Fruit fly (Drosophila melanogaster) whole organism, wandering third instar larva: ENCODE measurements around the gene Eig71Eb.

ENCODE experiments used
- CG32264 ChIP-seq: fragments of 200-800 bp; sonication (Bioruptor generic); optimal IDR thresholded peaks from 2 replicates; lab custom pipeline; 2016; ENCODE audit warnings: missing biosample characterization, missing genetic modification characterization
- Hnf4 ChIP-seq: fragments of 200-800 bp; sonication (Bioruptor generic); optimal IDR thresholded peaks from 2 replicates; lab custom pipeline; 2016; ENCODE audit warnings: missing biosample characterization, mild to moderate bottlenecking, missing genetic modification characterization
- Myc ChIP-seq: fragments of >200 bp; optimal IDR thresholded peaks from 2 replicates; lab custom pipeline; 2017
- br ChIP-seq: fragments of 200-800 bp; sonication (Bioruptor generic); optimal IDR thresholded peaks from 2 replicates; lab custom pipeline; 2016; ENCODE audit warnings: missing biosample characterization, missing genetic modification characterization
- dsf ChIP-seq: sonication (Bioruptor generic); optimal IDR thresholded peaks from 2 replicates; lab custom pipeline; 2016; ENCODE audit warnings: missing biosample characterization, missing genetic modification characterization, borderline replicate concordance
- pan ChIP-seq: fragments of >200 bp; optimal IDR thresholded peaks from 2 replicates; lab custom pipeline; 2017
- rgr ChIP-seq: fragments of 200-800 bp; sonication (Bioruptor generic); optimal IDR thresholded peaks from 3 replicates; lab custom pipeline; 2016; ENCODE audit warnings: missing biosample characterization, mild to moderate bottlenecking, missing genetic modification characterization

DNA sequence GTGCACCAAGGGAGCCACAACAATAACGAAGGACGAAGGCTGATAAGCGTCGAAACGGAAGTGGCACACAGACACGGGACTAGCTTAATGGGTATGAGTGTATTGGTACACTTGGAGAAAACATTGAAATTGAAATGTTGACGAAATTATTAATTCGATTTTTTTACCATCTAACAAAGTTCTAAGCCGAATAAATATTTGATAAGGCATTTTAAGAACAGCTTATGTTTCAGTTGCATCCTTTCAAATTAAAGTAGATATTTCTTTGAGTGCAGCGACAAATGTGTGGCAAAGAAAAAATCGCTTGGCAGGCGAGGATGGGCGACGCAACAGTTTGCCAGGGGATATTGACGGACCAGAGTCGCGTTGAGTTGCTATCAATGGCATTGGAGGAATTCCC lies 9.8 kb upstream of the Eig71Eb start:
- TF ChIP-seq rgr (GFP tag; lab: Kevin White, UChicago) = no peak
- no peak for TF ChIP-seq Myc (lab: Kevin White, UChicago)
- no peak for TF ChIP-seq br (GFP tag; lab: Kevin White, UChicago)
- TF ChIP-seq Hnf4 (GFP tag; lab: Kevin White, UChicago) = no peak
- no peak for TF ChIP-seq pan (lab: Kevin White, UChicago)
- TF ChIP-seq dsf (GFP tag; lab: Kevin White, UChicago) = no peak
- TF ChIP-seq CG32264 (GFP tag; lab: Kevin White, UChicago) = no peak
